Worm (Caenorhabditis elegans) whole organism, L3 larva: ENCODE data around the gene C24H12.4.

Experiments
- R02D3.7 ChIP-seq: fragments of 150-350 bp; optimal IDR thresholded peaks from 2 replicates; lab custom pipeline; 2014; ENCODE audit warnings: missing biosample characterization, missing genetic modification characterization
- ceh-16 ChIP-seq: sonication (generic microtip); optimal IDR thresholded peaks from 2 replicates; lab custom pipeline; 2017; ENCODE audit warnings: missing biosample characterization, missing genetic modification characterization
- ceh-28 ChIP-seq: fragments of 150-350 bp; optimal IDR thresholded peaks from 2 replicates; lab custom pipeline; 2014; ENCODE audit warnings: missing biosample characterization, missing genetic modification reagents, missing genetic modification characterization
- ceh-9 ChIP-seq: sonication (generic microtip); optimal IDR thresholded peaks from 2 replicates; lab custom pipeline; 2018; ENCODE audit warnings: missing biosample characterization, missing genetic modification characterization
- daf-12 ChIP-seq: fragments of 150-350 bp; optimal IDR thresholded peaks from 2 replicates; lab custom pipeline; 2014; ENCODE audit warnings: missing biosample characterization, missing genetic modification reagents, missing genetic modification characterization
- egl-5 ChIP-seq: fragments of 150-350 bp; optimal IDR thresholded peaks from 2 replicates; lab custom pipeline; 2017; ENCODE audit warnings: missing biosample characterization, missing genetic modification reagents, missing genetic modification characterization, inconsistent platforms
- fos-1 ChIP-seq: fragments of 150-350 bp; optimal IDR thresholded peaks from 2 replicates; lab custom pipeline; 2014; ENCODE audit warnings: missing biosample characterization, missing genetic modification characterization
- jun-1 ChIP-seq: fragments of 150-350 bp; optimal IDR thresholded peaks from 2 replicates; lab custom pipeline; 2014; ENCODE audit warnings: missing biosample characterization, missing genetic modification reagents, missing genetic modification characterization
- lin-39 ChIP-seq: fragments of 150-350 bp; optimal IDR thresholded peaks from 2 replicates; lab custom pipeline; 2018; ENCODE audit warnings: missing biosample characterization, missing genetic modification reagents, missing genetic modification characterization
- mdl-1 ChIP-seq: fragments of 150-350 bp; optimal IDR thresholded peaks from 2 replicates; lab custom pipeline; 2014; ENCODE audit warnings: missing biosample characterization, missing genetic modification characterization
- nhr-12 ChIP-seq: fragments of 150-350 bp; optimal IDR thresholded peaks from 2 replicates; lab custom pipeline; 2014; ENCODE audit warnings: missing biosample characterization, missing genetic modification characterization
- nhr-25 ChIP-seq: sonication (generic microtip); optimal IDR thresholded peaks from 2 replicates; lab custom pipeline; 2017; ENCODE audit warnings: missing biosample characterization, missing genetic modification characterization
- nhr-43 ChIP-seq: sonication (generic microtip); optimal IDR thresholded peaks from 2 replicates; lab custom pipeline; 2016; ENCODE audit warnings: mild to moderate bottlenecking, missing genetic modification characterization, missing compliant biosample characterization; ENCODE audit not compliant: poor library complexity, severe bottlenecking
- pqm-1 ChIP-seq: fragments of 150-350 bp; optimal IDR thresholded peaks from 2 replicates; lab custom pipeline; 2017; ENCODE audit warnings: missing biosample characterization, missing genetic modification characterization, inconsistent platforms

Gene C24H12.4

ce11 chrII:460835-461234, 49.8 kb downstream of the C24H12.4 start, which contains the start of gene W10D9.3:
Gene W10D9.3, minus strand, starts transcription at chrII:460935.
- no peak for TF ChIP-seq mdl-1
- no peak for TF ChIP-seq R02D3.7 (tag; lab: Kevin White, UChicago)
- no peak for TF ChIP-seq fos-1
- TF ChIP-seq nhr-12 (tag; lab: Kevin White, UChicago): no peak
- no peak for TF ChIP-seq ceh-9 (tag; lab: Kevin White, UChicago)
- TF ChIP-seq ceh-16 (tag; lab: Kevin White, UChicago): no peak
- TF ChIP-seq jun-1 (tag; lab: Kevin White, UChicago): no peak
- no peak for TF ChIP-seq nhr-25
- TF ChIP-seq ceh-28: no peak
- TF ChIP-seq egl-5 (tag; lab: Kevin White, UChicago): no peak
- no peak for TF ChIP-seq pqm-1 (tag; lab: Kevin White, UChicago)

ce11 chrII:461297-461696, 50.3 kb downstream of the C24H12.4 start:
- no peak for TF ChIP-seq daf-12 (tag; lab: Kevin White, UChicago)
- TF ChIP-seq lin-39: no peak
- TF ChIP-seq nhr-43 (tag; lab: Kevin White, UChicago): no peak
